Worm (Caenorhabditis elegans) whole organism, L1 larva: ENCODE data around the gene C13G5.2.

ENCODE experiments used
- C16A3.4 ChIP-seq: fragments of 150-350 bp; optimal IDR thresholded peaks from 2 replicates; lab custom pipeline; 2014; ENCODE audit warnings: missing biosample characterization, missing genetic modification characterization
- F16B12.6 ChIP-seq: fragments of 150-350 bp; optimal IDR thresholded peaks from 2 replicates; lab custom pipeline; 2014; ENCODE audit warnings: missing biosample characterization, missing genetic modification characterization
- Y116A8C.19 ChIP-seq: sonication (generic microtip); optimal IDR thresholded peaks from 2 replicates; lab custom pipeline; 2016; ENCODE audit warnings: missing compliant biosample characterization, missing genetic modification characterization, borderline replicate concordance
- aha-1 ChIP-seq: fragments of 150-350 bp; optimal IDR thresholded peaks from 2 replicates; lab custom pipeline; 2014; ENCODE audit warnings: missing biosample characterization, missing genetic modification characterization
- aly-2 ChIP-seq: fragments of 150-350 bp; optimal IDR thresholded peaks from 2 replicates; lab custom pipeline; 2014; ENCODE audit warnings: missing biosample characterization, missing genetic modification characterization
- ama-1 ChIP-seq: fragments of 150-350 bp; optimal IDR thresholded peaks from 2 replicates; lab custom pipeline; 2014
- blmp-1 ChIP-seq: fragments of 150-350 bp; optimal IDR thresholded peaks from 2 replicates; lab custom pipeline; 2014; ENCODE audit warnings: missing biosample characterization, missing genetic modification characterization
- ceh-63 ChIP-seq: fragments of 200-800 bp; sonication (Bioruptor generic); optimal IDR thresholded peaks from 2 replicates; lab custom pipeline; 2018; ENCODE audit warnings: mild to moderate bottlenecking, missing genetic modification characterization, missing compliant biosample characterization
- ceh-88 ChIP-seq: fragments of 200-800 bp; sonication (Bioruptor generic); IDR thresholded peaks from 2 replicates; pipeline ENCODE4 v1.3.6; 2022; ENCODE audit warnings: missing genetic modification characterization, missing compliant biosample characterization
- dpl-1 ChIP-seq, 3 experiments: fragments of 150-350 bp in 2 of 3; sonication (generic microtip) in 1 of 3; optimal IDR thresholded peaks; 2 replicates each; lab custom pipeline; 2014 to 2017; ENCODE audit warnings: missing biosample characterization in 3 of 3, missing genetic modification characterization in 3 of 3, missing genetic modification reagents in 3 of 3
- dsc-1 ChIP-seq: sonication (generic microtip); optimal IDR thresholded peaks from 2 replicates; lab custom pipeline; 2016; ENCODE audit warnings: mild to moderate bottlenecking, missing genetic modification characterization, missing compliant biosample characterization
- efl-3 ChIP-seq: fragments of 200-800 bp; sonication (Bioruptor generic); optimal IDR thresholded peaks from 2 replicates; lab custom pipeline; 2018; ENCODE audit warnings: mild to moderate bottlenecking, missing genetic modification characterization, missing compliant biosample characterization
- egl-27 ChIP-seq, 2 experiments: fragments of 150-350 bp in 1 of 2; sonication (generic microtip); optimal IDR thresholded peaks; 3 replicates each; lab custom pipeline; 2017 to 2018; ENCODE audit warnings: missing biosample characterization in 2 of 2, missing genetic modification characterization in 2 of 2, missing genetic modification reagents in 2 of 2
- elt-3 ChIP-seq, 6 experiments: fragments of 150-350 bp in 1 of 6; sonication (generic microtip); optimal IDR thresholded peaks; 2 replicates each; lab custom pipeline; 2017 to 2018; ENCODE audit warnings: missing biosample characterization in 6 of 6, missing genetic modification characterization in 6 of 6, inconsistent platforms in 1 of 6
- fkh-10 ChIP-seq: sonication (generic microtip); optimal IDR thresholded peaks from 2 replicates; lab custom pipeline; 2017; ENCODE audit warnings: missing biosample characterization, missing genetic modification reagents, missing genetic modification characterization
- fkh-4 ChIP-seq: sonication (generic microtip); optimal IDR thresholded peaks from 2 replicates; lab custom pipeline; 2016; ENCODE audit warnings: missing compliant biosample characterization, missing genetic modification characterization, borderline replicate concordance
- fos-1 ChIP-seq: fragments of 150-350 bp; optimal IDR thresholded peaks from 2 replicates; lab custom pipeline; 2014; ENCODE audit warnings: missing biosample characterization, missing genetic modification characterization
- hlh-17 ChIP-seq: fragments of 200-800 bp; sonication (Bioruptor generic); optimal IDR thresholded peaks from 2 replicates; lab custom pipeline; 2018; ENCODE audit warnings: missing genetic modification characterization, mild to moderate bottlenecking, missing compliant biosample characterization, moderate library complexity, borderline replicate concordance
- irx-1 ChIP-seq: sonication (generic microtip); optimal IDR thresholded peaks from 2 replicates; lab custom pipeline; 2016; ENCODE audit warnings: missing genetic modification characterization, missing compliant biosample characterization
- lin-13 ChIP-seq: fragments of 150-350 bp; optimal IDR thresholded peaks from 2 replicates; lab custom pipeline; 2014; ENCODE audit warnings: missing biosample characterization, missing genetic modification reagents, missing genetic modification characterization
- lin-14 ChIP-seq: fragments of 200-800 bp; sonication (Bioruptor generic); optimal IDR thresholded peaks from 2 replicates; lab custom pipeline; 2018; ENCODE audit warnings: mild to moderate bottlenecking, missing genetic modification characterization, moderate library complexity, missing compliant biosample characterization
- lin-39 ChIP-seq: fragments of 150-350 bp; optimal IDR thresholded peaks from 2 replicates; lab custom pipeline; 2014; ENCODE audit warnings: missing biosample characterization, missing genetic modification reagents, missing genetic modification characterization
- lsy-2 ChIP-seq, 2 experiments: fragments of 150-350 bp; optimal IDR thresholded peaks; 2 replicates each; lab custom pipeline; 2014; ENCODE audit warnings: missing biosample characterization in 2 of 2, missing genetic modification characterization in 2 of 2
- mef-2 ChIP-seq: fragments of 150-350 bp; optimal IDR thresholded peaks from 2 replicates; lab custom pipeline; 2014; ENCODE audit warnings: missing biosample characterization, missing genetic modification characterization
- mep-1 ChIP-seq: fragments of 150-350 bp; optimal IDR thresholded peaks from 2 replicates; lab custom pipeline; 2014; ENCODE audit warnings: missing biosample characterization, missing genetic modification characterization
- nhr-11 ChIP-seq: fragments of 150-350 bp; optimal IDR thresholded peaks from 2 replicates; lab custom pipeline; 2014; ENCODE audit warnings: missing biosample characterization, missing genetic modification characterization
- nhr-12 ChIP-seq: sonication (generic microtip); optimal IDR thresholded peaks from 2 replicates; lab custom pipeline; 2017; ENCODE audit warnings: missing biosample characterization, missing genetic modification characterization
- nhr-237 ChIP-seq: fragments of 150-350 bp; optimal IDR thresholded peaks from 2 replicates; lab custom pipeline; 2014; ENCODE audit warnings: missing biosample characterization, missing genetic modification characterization
- nhr-84 ChIP-seq: sonication (generic microtip); optimal IDR thresholded peaks from 2 replicates; lab custom pipeline; 2017; ENCODE audit warnings: missing biosample characterization, missing genetic modification characterization
- nhr-85 ChIP-seq: sonication (generic microtip); peaks from one replicate; lab custom pipeline; 2016; ENCODE audit warnings: missing genetic modification characterization, inconsistent platforms, missing compliant biosample characterization
- pax-3 ChIP-seq: fragments of 200-800 bp; sonication (Bioruptor generic); optimal IDR thresholded peaks from 2 replicates; lab custom pipeline; 2018; ENCODE audit warnings: mild to moderate bottlenecking, missing genetic modification characterization, moderate library complexity, missing compliant biosample characterization
- pqm-1 ChIP-seq: sonication (generic microtip); optimal IDR thresholded peaks from 3 replicates; lab custom pipeline; 2017; ENCODE audit warnings: missing biosample characterization, missing genetic modification characterization
- snpc-4 ChIP-seq: fragments of 150-350 bp; optimal IDR thresholded peaks from 2 replicates; lab custom pipeline; 2014; ENCODE audit warnings: missing biosample characterization, missing genetic modification characterization
- sox-4 ChIP-seq: sonication (generic microtip); optimal IDR thresholded peaks from 2 replicates; lab custom pipeline; 2016; ENCODE audit warnings: missing genetic modification characterization, missing compliant biosample characterization
- sup-37 ChIP-seq: fragments of 200-800 bp; sonication (Bioruptor generic); optimal IDR thresholded peaks from 2 replicates; lab custom pipeline; 2018; ENCODE audit warnings: mild to moderate bottlenecking, missing genetic modification characterization, missing compliant biosample characterization
- swsn-7 ChIP-seq: sonication (generic microtip); optimal IDR thresholded peaks from 2 replicates; lab custom pipeline; 2016; ENCODE audit warnings: missing genetic modification characterization, missing compliant biosample characterization
- unc-130 ChIP-seq: fragments of 150-350 bp; optimal IDR thresholded peaks from 2 replicates; lab custom pipeline; 2017; ENCODE audit warnings: missing biosample characterization, missing genetic modification characterization, inconsistent platforms
- unc-30 ChIP-seq: sonication (generic microtip); optimal IDR thresholded peaks from 2 replicates; lab custom pipeline; 2017; ENCODE audit warnings: missing biosample characterization, missing genetic modification characterization
- unc-98 ChIP-seq: fragments of 200-800 bp; sonication (Bioruptor generic); IDR thresholded peaks from 2 replicates; pipeline ENCODE4 v1.3.6; 2022; ENCODE audit warnings: missing genetic modification characterization, missing compliant biosample characterization
- vab-15 ChIP-seq: sonication (generic microtip); optimal IDR thresholded peaks from 2 replicates; lab custom pipeline; 2017; ENCODE audit warnings: missing genotype, mild to moderate bottlenecking, missing genetic modification characterization, missing compliant biosample characterization
- zip-4 ChIP-seq: fragments of 200-800 bp; sonication (Bioruptor generic); optimal IDR thresholded peaks from 2 replicates; lab custom pipeline; 2018; ENCODE audit warnings: mild to moderate bottlenecking, missing genetic modification characterization, moderate library complexity, missing compliant biosample characterization
- ztf-4 ChIP-seq: fragments of 150-350 bp; optimal IDR thresholded peaks from 2 replicates; lab custom pipeline; 2014; ENCODE audit warnings: missing biosample characterization, missing genetic modification characterization

The C13G5.2 gene

ce11 chrIII:8575359-8576101, 42.7 kb downstream of the C13G5.2 start:
- no peak for TF ChIP-seq egl-27 (tag; optimal IDR thresholded peaks at IDR 0.05; lab: Kevin White, UChicago)
- no peak for TF ChIP-seq pax-3 (tag; lab: Kevin White, UChicago)
- TF ChIP-seq nhr-85 (tag; lab: Kevin White, UChicago): peak; percentile 85
- peak; percentile 77 for TF ChIP-seq blmp-1 (tag; lab: Kevin White, UChicago)
- TF ChIP-seq zip-4 (GFP tag; lab: Kevin White, UChicago): no peak
- TF ChIP-seq dsc-1 (tag; lab: Kevin White, UChicago): no peak
- no peak for TF ChIP-seq nhr-11 (tag; lab: Kevin White, UChicago)
- no peak for TF ChIP-seq irx-1
- TF ChIP-seq ztf-4 (tag; lab: Kevin White, UChicago): no peak
- no peak for TF ChIP-seq dpl-1 (GFP tag; optimal IDR thresholded peaks at IDR 0.05; lab: Kevin White, UChicago)
- no peak for TF ChIP-seq nhr-12 (tag; lab: Kevin White, UChicago)
- TF ChIP-seq fos-1: no peak
- no peak for TF ChIP-seq aly-2 (tag; lab: Kevin White, UChicago)
- TF ChIP-seq sox-4 (tag; lab: Kevin White, UChicago): no peak
- no peak for TF ChIP-seq ceh-63 (GFP tag; lab: Kevin White, UChicago)
- no peak for TF ChIP-seq snpc-4
- TF ChIP-seq unc-30 (tag; lab: Kevin White, UChicago): no peak
- TF ChIP-seq C16A3.4 (tag; lab: Kevin White, UChicago): no peak
- no peak for TF ChIP-seq nhr-84 (tag; lab: Kevin White, UChicago)
- no peak for TF ChIP-seq efl-3
- peak; percentile 53 for TF ChIP-seq lin-14 (GFP tag; lab: Kevin White, UChicago)
- TF ChIP-seq mef-2 (tag; lab: Kevin White, UChicago): no peak
- no peak for TF ChIP-seq aha-1 (tag; lab: Kevin White, UChicago)
- TF ChIP-seq elt-3 (tag; optimal IDR thresholded peaks at IDR 0.05; lab: Kevin White, UChicago): no peak
- no peak for TF ChIP-seq ceh-88 (GFP tag; lab: Robert Waterston, UW)
- no peak for TF ChIP-seq pqm-1
- TF ChIP-seq swsn-7 (tag; lab: Kevin White, UChicago): no peak
- TF ChIP-seq F16B12.6: no peak
- no peak for TF ChIP-seq lin-13 (GFP tag; lab: Kevin White, UChicago)
- peak in 1 of 2 experiments; percentile 0 for TF ChIP-seq lsy-2 (tag; optimal IDR thresholded peaks at IDR 0.05; lab: Kevin White, UChicago)
- TF ChIP-seq, all 84 proteins: peak for 4

DNA sequence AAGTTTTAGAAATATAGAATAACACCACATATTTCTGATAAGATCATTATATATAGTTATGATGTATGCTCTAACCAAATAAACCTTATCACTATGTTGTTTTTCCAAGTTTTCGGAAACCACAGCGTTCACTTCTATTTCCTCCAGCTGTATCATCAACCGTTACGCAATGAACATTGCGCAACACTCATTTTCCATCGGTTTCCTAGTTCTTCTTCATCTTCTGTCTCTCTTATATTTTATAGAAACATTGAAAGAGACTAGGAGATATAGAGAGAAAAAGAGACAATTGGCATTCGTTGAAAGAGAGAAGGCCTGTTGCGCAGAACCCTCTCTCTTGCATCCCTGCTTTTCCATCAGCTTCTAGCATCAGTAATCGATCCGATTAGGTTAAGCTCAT, 44.0 kb downstream of the C13G5.2 start:
- TF ChIP-seq blmp-1 (tag; lab: Kevin White, UChicago) (peak; percentile 56), fkh-4 (tag; lab: Kevin White, UChicago) (no peak)

ce11 chrIII:8573869-8574268, 44.4 kb downstream of the C13G5.2 start:
- peak; percentile 58 for TF ChIP-seq nhr-85 (tag; lab: Kevin White, UChicago)
- TF ChIP-seq zip-4 (GFP tag; lab: Kevin White, UChicago): no peak
- peak; percentile 8 for TF ChIP-seq blmp-1 (tag; lab: Kevin White, UChicago)

DNA sequence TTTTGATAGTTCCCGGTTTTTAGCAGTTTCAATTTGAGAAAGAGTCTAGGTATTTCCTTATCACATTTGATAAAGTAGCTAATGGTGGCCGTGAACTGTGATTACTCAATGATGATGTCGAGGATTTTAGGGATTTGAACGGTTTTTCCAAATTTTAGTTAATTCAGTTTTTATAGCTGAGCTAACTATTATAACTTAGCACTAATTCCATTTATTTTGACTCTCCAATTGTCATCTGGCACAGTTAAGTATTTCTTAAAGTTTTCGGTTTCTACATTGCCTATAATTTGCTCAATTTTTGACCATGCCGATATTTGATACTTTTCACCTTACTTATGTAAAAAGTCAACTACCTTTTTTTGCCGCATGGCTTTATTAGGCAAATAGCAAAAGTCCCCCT, 45.0 kb downstream of the C13G5.2 start:
- TF ChIP-seq hlh-17 (GFP tag; lab: Kevin White, UChicago) (no peak), elt-3 (tag; optimal IDR thresholded peaks at IDR 0.05; lab: Kevin White, UChicago) (peak in 1 of 6 experiments; percentile 13)
- TF ChIP-seq, all 84 proteins: peak for 1

- TF ChIP-seq F16B12.6 (no peak), blmp-1 (tag; lab: Kevin White, UChicago) (peak; percentile 91), aly-2 (tag; lab: Kevin White, UChicago) (no peak), fkh-10 (no peak), Y116A8C.19 (no peak), unc-98 (GFP tag; lab: Robert Waterston, UW) (no peak), sup-37 (GFP tag; lab: Kevin White, UChicago) (no peak), unc-130 (tag; lab: Kevin White, UChicago) (no peak), dsc-1 (tag; lab: Kevin White, UChicago) (no peak), vab-15 (no peak), mep-1 (peak; percentile 23), ama-1 (lab: Kevin White, UChicago) (no peak), lin-14 (GFP tag; lab: Kevin White, UChicago) (peak; percentile 32), lin-39 (tag; lab: Kevin White, UChicago) (no peak), nhr-85 (tag; lab: Kevin White, UChicago) (no peak), nhr-237 (tag; lab: Kevin White, UChicago) (no peak)
Observed at ce11 chrIII:8571845-8572244, 46.4 kb downstream of the C13G5.2 start.
